4 fruit fly cellular contexts compared by ENCODE assay signal in genomic region chr2L:7179276-7179675, dm6.
TF ChIP-seq lines count a peak whose summit lies in the region.

No protein-coding gene starts in this region.

- no peak for TF ChIP-seq CTCF in whole organism, embryonic (GFP tag; optimal IDR thresholded peaks at IDR 0.05; lab: Kevin White, UChicago)

TF ChIP-seq in whole organism, embryonic, 481 proteins besides CTCF, POLR2A, EP300 and RAD21:
- peak; percentile 10; the same call in 1 of the 3 replicates for TF ChIP-seq row (GFP tag; IDR thresholded peaks at IDR 0.05; lab: Robert Waterston, UW)
- no peak for TF ChIP-seq tx (GFP tag; optimal IDR thresholded peaks at IDR 0.05; lab: Kevin White, UChicago)
- peak in 1 of 2 experiments; percentile 8 for TF ChIP-seq Pdp1 (GFP tag; optimal IDR thresholded peaks at IDR 0.05; lab: Kevin White, UChicago)
- TF ChIP-seq CG32532 (GFP tag; IDR thresholded peaks at IDR 0.05; lab: Robert Waterston, UW), result no peak
- TF ChIP-seq her (GFP tag; optimal IDR thresholded peaks at IDR 0.05; lab: Kevin White, UChicago), result no peak

TF ChIP-seq in whole organism, prepupa, 60 proteins besides CTCF, POLR2A, EP300 and RAD21:
- peak; percentile 14 for TF ChIP-seq Eip78C (GFP tag; lab: Kevin White, UChicago)
- TF ChIP-seq CG10669 (GFP tag; optimal IDR thresholded peaks at IDR 0.05; lab: Kevin White, UChicago), result no peak
- no peak for TF ChIP-seq achi (GFP tag; optimal IDR thresholded peaks at IDR 0.05; lab: Kevin White, UChicago)
- peak; percentile 54; the same call in 2 of the 3 replicates for TF ChIP-seq CG6163 (GFP tag; IDR thresholded peaks at IDR 0.05; lab: Robert Waterston, UW)
- TF ChIP-seq dsx (GFP tag; optimal IDR thresholded peaks at IDR 0.05; lab: Kevin White, UChicago; ENCODE audit: poor library complexity, severe bottlenecking), result no peak
- no peak for TF ChIP-seq CG3032 (tag; optimal IDR thresholded peaks at IDR 0.05; lab: Kevin White, UChicago)
- TF ChIP-seq salr (GFP tag; optimal IDR thresholded peaks at IDR 0.05; lab: Kevin White, UChicago), result no peak
- no peak for TF ChIP-seq dac (GFP tag; optimal IDR thresholded peaks at IDR 0.05; lab: Kevin White, UChicago)
- no peak for TF ChIP-seq Eip75B (GFP tag; optimal IDR thresholded peaks at IDR 0.05; lab: Kevin White, UChicago)
- TF ChIP-seq CG8319 (GFP tag; optimal IDR thresholded peaks at IDR 0.05; lab: Kevin White, UChicago), result no peak
- no peak for TF ChIP-seq Blimp-1 (GFP tag; optimal IDR thresholded peaks at IDR 0.05; lab: Kevin White, UChicago)
- peak; percentile 6 for TF ChIP-seq acj6 (GFP tag; optimal IDR thresholded peaks at IDR 0.05; lab: Kevin White, UChicago)
- no peak for TF ChIP-seq lz (GFP tag; optimal IDR thresholded peaks at IDR 0.05; lab: Kevin White, UChicago)
- TF ChIP-seq CG11902 (GFP tag; optimal IDR thresholded peaks at IDR 0.05; lab: Kevin White, UChicago), result no peak
- TF ChIP-seq CG9139 (GFP tag; optimal IDR thresholded peaks at IDR 0.05; lab: Kevin White, UChicago), result no peak
- peak; percentile 4 for TF ChIP-seq topi (GFP tag; optimal IDR thresholded peaks at IDR 0.05; lab: Kevin White, UChicago)
- TF ChIP-seq OdsH (GFP tag; optimal IDR thresholded peaks at IDR 0.05; lab: Kevin White, UChicago), result no peak
- TF ChIP-seq CG7368 (GFP tag; optimal IDR thresholded peaks at IDR 0.05; lab: Kevin White, UChicago), result no peak

TF ChIP-seq in whole organism, pupa, 21 proteins besides CTCF, POLR2A, EP300 and RAD21:
- TF ChIP-seq gl (tag; optimal IDR thresholded peaks at IDR 0.05; lab: Kevin White, UChicago) (no peak), CG4496 (GFP tag; IDR thresholded peaks at IDR 0.05; lab: Robert Waterston, UW) (peak; percentile 58; the same call in 1 of the 3 replicates)

TF ChIP-seq in whole organism, wandering third instar larva, 38 proteins besides CTCF, POLR2A, EP300 and RAD21:
- TF ChIP-seq Myc (optimal IDR thresholded peaks at IDR 0.05; lab: Kevin White, UChicago) (no peak), foxo (GFP tag; optimal IDR thresholded peaks at IDR 0.05; lab: Kevin White, UChicago) (no peak), ey (GFP tag; optimal IDR thresholded peaks at IDR 0.05; lab: Kevin White, UChicago) (no peak), fru (GFP tag; optimal IDR thresholded peaks at IDR 0.05; lab: Kevin White, UChicago) (no peak), h (GFP tag; optimal IDR thresholded peaks at IDR 0.05; lab: Kevin White, UChicago) (peak; percentile 21)
